Worm (Caenorhabditis elegans) whole organism, midembryonic: ENCODE data around the gene C24A3.9.

Experiments
- T22C8.4 ChIP-seq: fragments of 200-800 bp; sonication (Bioruptor generic); IDR thresholded peaks from 2 replicates; pipeline ENCODE4 v1.3.6; 2022; ENCODE audit warnings: missing genetic modification characterization, missing compliant biosample characterization
- cog-1 ChIP-seq: sonication (generic microtip); optimal IDR thresholded peaks from 2 replicates; lab custom pipeline; 2016; ENCODE audit warnings: missing genetic modification characterization, missing compliant biosample characterization
- flt-1 ChIP-seq: fragments of 200-800 bp; sonication (Bioruptor generic); IDR thresholded peaks from 2 replicates; pipeline ENCODE4 v1.3.6; 2022; ENCODE audit warnings: missing genetic modification characterization, missing compliant biosample characterization
- klf-2 ChIP-seq: fragments of 200-800 bp; sonication (Bioruptor generic); conservative IDR thresholded peaks from 2 replicates; pipeline ENCODE4 v1.3.6; 2022; ENCODE audit warnings: missing genetic modification reagents, missing genetic modification characterization, missing compliant biosample characterization
- med-1 ChIP-seq: sonication (generic microtip); optimal IDR thresholded peaks from 2 replicates; lab custom pipeline; 2017; ENCODE audit warnings: missing genetic modification characterization, mild to moderate bottlenecking, missing compliant biosample characterization, antibody characterized with exemption, missing genetic modification reagents; ENCODE audit not compliant: insufficient read depth
- ref-1 ChIP-seq: fragments of 200-800 bp; sonication (Bioruptor generic); conservative IDR thresholded peaks from 2 replicates; pipeline ENCODE4 v1.3.6; 2022; ENCODE audit warnings: missing genetic modification reagents, missing genetic modification characterization, missing compliant biosample characterization
- tab-1 ChIP-seq: fragments of 200-800 bp; sonication (Bioruptor generic); IDR thresholded peaks from 2 replicates; pipeline ENCODE4 v1.3.6; 2022; ENCODE audit warnings: missing genetic modification characterization, missing compliant biosample characterization
- ztf-29 ChIP-seq: fragments of 200-800 bp; sonication (Bioruptor generic); IDR thresholded peaks from 2 replicates; pipeline ENCODE4 v1.3.6; 2022; ENCODE audit warnings: missing genetic modification reagents, missing genetic modification characterization, missing compliant biosample characterization

- TF ChIP-seq tab-1 (GFP tag; lab: Robert Waterston, UW): no peak
- no peak for TF ChIP-seq flt-1 (GFP tag; lab: Robert Waterston, UW)
- TF ChIP-seq med-1: no peak
- no peak for TF ChIP-seq T22C8.4 (GFP tag; lab: Robert Waterston, UW)
- no peak for TF ChIP-seq cog-1 (tag; lab: Kevin White, UChicago)
- no peak for TF ChIP-seq ztf-29 (GFP tag; lab: Robert Waterston, UW)
- TF ChIP-seq ref-1: no peak
- TF ChIP-seq klf-2: no peak
Observed at ce11 chrX:9011471-9011870, 1.2 kb upstream of the C24A3.9 start.
